Worm (Caenorhabditis elegans) whole organism, late embryonic: ENCODE data around the gene attf-5.

Experiments
- C08G9.2 ChIP-seq: sonication (generic microtip); optimal IDR thresholded peaks from 2 replicates; lab custom pipeline; 2016; ENCODE audit warnings: mild to moderate bottlenecking, missing genetic modification characterization, moderate library complexity, missing compliant biosample characterization
- C38D4.7 ChIP-seq: fragments of 200-800 bp; sonication (Bioruptor generic); optimal IDR thresholded peaks from 2 replicates; lab custom pipeline; 2018; ENCODE audit warnings: mild to moderate bottlenecking, missing genetic modification characterization, moderate library complexity, missing compliant biosample characterization
- F13H6.1 ChIP-seq: sonication (generic microtip); optimal IDR thresholded peaks from 2 replicates; lab custom pipeline; 2016; ENCODE audit warnings: missing genetic modification characterization, missing compliant biosample characterization
- K09A11.1 ChIP-seq: sonication (generic microtip); optimal IDR thresholded peaks from 2 replicates; lab custom pipeline; 2017; ENCODE audit warnings: antibody characterized with exemption, mild to moderate bottlenecking, missing genetic modification characterization, missing compliant biosample characterization; ENCODE audit not compliant: insufficient read depth
- T23F11.4 ChIP-seq: fragments of 200-800 bp; sonication (Bioruptor generic); optimal IDR thresholded peaks from 2 replicates; lab custom pipeline; 2018; ENCODE audit warnings: mild to moderate bottlenecking, missing genetic modification characterization, missing compliant biosample characterization
- Y22D7AL.16 ChIP-seq: sonication (generic microtip); optimal IDR thresholded peaks from 2 replicates; lab custom pipeline; 2016; ENCODE audit warnings: missing genetic modification characterization, missing compliant biosample characterization
- ahr-1 ChIP-seq: sonication (generic microtip); optimal IDR thresholded peaks from 2 replicates; lab custom pipeline; 2016; ENCODE audit warnings: missing genetic modification characterization, missing compliant biosample characterization
- ceh-14 ChIP-seq: sonication (generic microtip); optimal IDR thresholded peaks from 2 replicates; lab custom pipeline; 2016; ENCODE audit warnings: missing genotype, missing genetic modification characterization, missing compliant biosample characterization
- ceh-18 ChIP-seq: sonication (generic microtip); optimal IDR thresholded peaks from 2 replicates; lab custom pipeline; 2016; ENCODE audit warnings: missing genetic modification characterization, missing compliant biosample characterization
- ceh-19 ChIP-seq: fragments of 200-800 bp; sonication (Bioruptor generic); optimal IDR thresholded peaks from 2 replicates; lab custom pipeline; 2018; ENCODE audit warnings: mild to moderate bottlenecking, missing genetic modification characterization, missing compliant biosample characterization
- ceh-2 ChIP-seq: sonication (generic microtip); optimal IDR thresholded peaks from 2 replicates; lab custom pipeline; 2016; ENCODE audit warnings: missing genotype, missing genetic modification characterization, missing compliant biosample characterization
- ceh-22 ChIP-seq: sonication (generic microtip); optimal IDR thresholded peaks from 2 replicates; lab custom pipeline; 2017; ENCODE audit warnings: missing biosample characterization, missing genetic modification characterization
- ceh-24 ChIP-seq: sonication (generic microtip); optimal IDR thresholded peaks from 2 replicates; lab custom pipeline; 2016; ENCODE audit warnings: mild to moderate bottlenecking, missing genetic modification characterization, missing compliant biosample characterization
- ceh-34 ChIP-seq: sonication (generic microtip); optimal IDR thresholded peaks from 2 replicates; lab custom pipeline; 2016; ENCODE audit warnings: mild to moderate bottlenecking, missing genetic modification characterization, missing compliant biosample characterization
- ceh-45 ChIP-seq: fragments of 200-800 bp; sonication (Bioruptor generic); IDR thresholded peaks from 2 replicates; pipeline ENCODE4 v1.3.6; 2022; ENCODE audit warnings: missing genetic modification reagents, missing genetic modification characterization, missing compliant biosample characterization
- ceh-6 ChIP-seq: fragments of 200-800 bp; sonication (Bioruptor generic); optimal IDR thresholded peaks from 2 replicates; lab custom pipeline; 2018; ENCODE audit warnings: mild to moderate bottlenecking, missing genetic modification characterization, missing compliant biosample characterization
- che-1 ChIP-seq: sonication (generic microtip); optimal IDR thresholded peaks from 2 replicates; lab custom pipeline; 2016; ENCODE audit warnings: mild to moderate bottlenecking, missing genetic modification characterization, missing compliant biosample characterization
- dmd-4 ChIP-seq: sonication (generic microtip); optimal IDR thresholded peaks from 2 replicates; lab custom pipeline; 2016; ENCODE audit warnings: borderline replicate concordance, missing genetic modification characterization, missing compliant biosample characterization
- dve-1 ChIP-seq: sonication (generic microtip); optimal IDR thresholded peaks from 2 replicates; lab custom pipeline; 2017; ENCODE audit warnings: antibody characterized with exemption, mild to moderate bottlenecking, missing genetic modification characterization, missing compliant biosample characterization
- elt-4 ChIP-seq: sonication (generic microtip); optimal IDR thresholded peaks from 2 replicates; lab custom pipeline; 2016; ENCODE audit warnings: missing genetic modification characterization, missing compliant biosample characterization
- ets-4 ChIP-seq: sonication (generic microtip); optimal IDR thresholded peaks from 2 replicates; lab custom pipeline; 2016; ENCODE audit warnings: missing genetic modification characterization, missing compliant biosample characterization
- eyg-1 ChIP-seq: sonication (generic microtip); optimal IDR thresholded peaks from 2 replicates; lab custom pipeline; 2016; ENCODE audit warnings: missing genotype, missing genetic modification characterization, missing compliant biosample characterization
- fax-1 ChIP-seq: sonication (generic microtip); optimal IDR thresholded peaks from 2 replicates; lab custom pipeline; 2016; ENCODE audit warnings: missing genotype, missing genetic modification characterization, missing compliant biosample characterization
- fkh-10 ChIP-seq: fragments of 150-350 bp; optimal IDR thresholded peaks from 2 replicates; lab custom pipeline; 2014; ENCODE audit warnings: missing biosample characterization, missing genetic modification reagents, missing genetic modification characterization
- fkh-6 ChIP-seq: sonication (generic microtip); optimal IDR thresholded peaks from 2 replicates; lab custom pipeline; 2016; ENCODE audit warnings: missing genetic modification characterization, missing compliant biosample characterization
- gmeb-2 ChIP-seq: sonication (generic microtip); optimal IDR thresholded peaks from 2 replicates; lab custom pipeline; 2016; ENCODE audit warnings: missing genetic modification characterization, inconsistent platforms, missing compliant biosample characterization
- hlh-30 ChIP-seq: sonication (generic microtip); optimal IDR thresholded peaks from 2 replicates; lab custom pipeline; 2017; ENCODE audit warnings: antibody characterized with exemption, missing genetic modification characterization, missing compliant biosample characterization; ENCODE audit not compliant: insufficient read depth
- hlh-6 ChIP-seq: sonication (generic microtip); optimal IDR thresholded peaks from 2 replicates; lab custom pipeline; 2016; ENCODE audit warnings: missing genotype, missing genetic modification characterization, missing compliant biosample characterization
- hlh-8 ChIP-seq: sonication (generic microtip); optimal IDR thresholded peaks from 2 replicates; lab custom pipeline; 2016; ENCODE audit warnings: missing genotype, missing genetic modification characterization, missing compliant biosample characterization
- lim-6 ChIP-seq: sonication (generic microtip); optimal IDR thresholded peaks from 2 replicates; lab custom pipeline; 2016; ENCODE audit warnings: missing genetic modification characterization, missing compliant biosample characterization
- lin-11 ChIP-seq: fragments of 200-800 bp; sonication (Bioruptor generic); optimal IDR thresholded peaks from 2 replicates; lab custom pipeline; 2018; ENCODE audit warnings: mild to moderate bottlenecking, missing genetic modification characterization, missing compliant biosample characterization
- madf-2 ChIP-seq: sonication (generic microtip); optimal IDR thresholded peaks from 2 replicates; lab custom pipeline; 2017; ENCODE audit warnings: missing genetic modification characterization, missing compliant biosample characterization
- mec-3 ChIP-seq: sonication (generic microtip); optimal IDR thresholded peaks from 2 replicates; lab custom pipeline; 2016; ENCODE audit warnings: borderline replicate concordance, missing genetic modification characterization, missing compliant biosample characterization
- nfya-1 ChIP-seq: sonication (generic microtip); optimal IDR thresholded peaks from 2 replicates; lab custom pipeline; 2017; ENCODE audit warnings: missing genetic modification characterization, mild to moderate bottlenecking, missing compliant biosample characterization, antibody characterized with exemption, moderate library complexity
- nhr-11 ChIP-seq: fragments of 150-350 bp; optimal IDR thresholded peaks from 2 replicates; lab custom pipeline; 2014; ENCODE audit warnings: missing biosample characterization, missing genetic modification characterization
- npax-4 ChIP-seq: sonication (generic microtip); optimal IDR thresholded peaks from 2 replicates; lab custom pipeline; 2016; ENCODE audit warnings: missing genetic modification characterization, missing compliant biosample characterization
- odd-2 ChIP-seq: sonication (generic microtip); optimal IDR thresholded peaks from 2 replicates; lab custom pipeline; 2017; ENCODE audit warnings: antibody characterized with exemption, mild to moderate bottlenecking, missing genetic modification characterization, missing compliant biosample characterization
- pat-9 ChIP-seq: fragments of 200-800 bp; sonication (Bioruptor generic); optimal IDR thresholded peaks from 2 replicates; lab custom pipeline; 2018; ENCODE audit warnings: mild to moderate bottlenecking, missing genetic modification characterization, moderate library complexity, missing compliant biosample characterization
- pha-2 ChIP-seq: sonication (generic microtip); optimal IDR thresholded peaks from 2 replicates; lab custom pipeline; 2017; ENCODE audit warnings: mild to moderate bottlenecking, missing genetic modification characterization, missing compliant biosample characterization
- pha-4 ChIP-seq: fragments of 150-350 bp; optimal IDR thresholded peaks from 2 replicates; lab custom pipeline; 2018; ENCODE audit warnings: missing biosample characterization, missing genetic modification reagents, missing genetic modification characterization
- pros-1 ChIP-seq: fragments of 150-350 bp; optimal IDR thresholded peaks from 2 replicates; lab custom pipeline; 2014; ENCODE audit warnings: missing biosample characterization, missing genetic modification reagents, missing genetic modification characterization
- sdc-2 ChIP-seq: sonication (generic microtip); optimal IDR thresholded peaks from 2 replicates; lab custom pipeline; 2016; ENCODE audit warnings: missing genotype, missing genetic modification characterization, missing compliant biosample characterization
- sox-2 ChIP-seq: fragments of 200-800 bp; sonication (Bioruptor generic); IDR thresholded peaks from 2 replicates; pipeline ENCODE4 v1.3.6; 2022; ENCODE audit warnings: missing genetic modification reagents, missing genetic modification characterization, missing compliant biosample characterization
- sox-4 ChIP-seq: sonication (generic microtip); optimal IDR thresholded peaks from 2 replicates; lab custom pipeline; 2017; ENCODE audit warnings: mild to moderate bottlenecking, missing genetic modification characterization, inconsistent platforms, missing compliant biosample characterization
- tbx-7 ChIP-seq: sonication (generic microtip); optimal IDR thresholded peaks from 2 replicates; lab custom pipeline; 2016; ENCODE audit warnings: missing genotype, missing genetic modification characterization, missing compliant biosample characterization
- ttx-3 ChIP-seq: sonication (generic microtip); optimal IDR thresholded peaks from 2 replicates; lab custom pipeline; 2016; ENCODE audit warnings: missing genetic modification reagents, missing genetic modification characterization, missing compliant biosample characterization
- unc-3 ChIP-seq, 2 experiments: fragments of 200-800 bp in 1 of 2; sonication (Bioruptor generic) in 1 of 2; sonication (generic microtip) in 1 of 2; conservative IDR thresholded peaks in 1 of 2; optimal IDR thresholded peaks in 1 of 2; 2 replicates each; pipeline versions ENCODE4 v1.3.6 to Lab custom; 2016 to 2022; ENCODE audit warnings: missing compliant biosample characterization in 2 of 2, missing genetic modification characterization in 2 of 2, missing genetic modification reagents in 1 of 2
- unc-86 ChIP-seq: sonication (generic microtip); optimal IDR thresholded peaks from 2 replicates; lab custom pipeline; 2016; ENCODE audit warnings: missing genetic modification characterization, missing compliant biosample characterization
- zip-5 ChIP-seq: sonication (generic microtip); optimal IDR thresholded peaks from 2 replicates; lab custom pipeline; 2016; ENCODE audit warnings: missing genetic modification characterization, missing compliant biosample characterization
- ztf-16 ChIP-seq: sonication (generic microtip); optimal IDR thresholded peaks from 2 replicates; lab custom pipeline; 2017; ENCODE audit warnings: missing genetic modification characterization, missing compliant biosample characterization

attf-5 gene

ce11 chrX:806515-806914 lies 18.4 kb downstream of the attf-5 start (continued):
- TF ChIP-seq ets-4 (tag; lab: Kevin White, UChicago) (peak; percentile 66), ceh-34 (tag; lab: Kevin White, UChicago) (peak; percentile 95), fkh-10 (GFP tag; lab: Kevin White, UChicago) (peak; percentile 26), ceh-6 (GFP tag; lab: Kevin White, UChicago) (peak; percentile 40), ceh-24 (tag; lab: Kevin White, UChicago) (no peak), ceh-14 (tag; lab: Kevin White, UChicago) (peak; percentile 71), madf-2 (tag; lab: Kevin White, UChicago) (peak; percentile 46), mec-3 (tag; lab: Kevin White, UChicago) (no peak), unc-3 (GFP tag; conservative IDR thresholded peaks at IDR 0.05; lab: Robert Waterston, UW) (peak; percentile 66), unc-3 (tag; optimal IDR thresholded peaks at IDR 0.05; lab: Kevin White, UChicago) (peak; percentile 74), hlh-8 (tag; lab: Kevin White, UChicago) (peak; percentile 67), ceh-2 (tag; lab: Kevin White, UChicago) (peak; percentile 91), fax-1 (tag; lab: Kevin White, UChicago) (peak; percentile 36), C38D4.7 (GFP tag; lab: Kevin White, UChicago) (no peak), zip-5 (tag; lab: Kevin White, UChicago) (peak; percentile 34), C08G9.2 (tag; lab: Kevin White, UChicago) (peak; percentile 57), sox-2 (GFP tag; lab: Robert Waterston, UW) (peak; percentile 74), odd-2 (tag; lab: Kevin White, UChicago) (no peak), Y22D7AL.16 (tag; lab: Kevin White, UChicago) (no peak), ceh-19 (GFP tag; lab: Kevin White, UChicago) (peak; percentile 78), npax-4 (tag; lab: Kevin White, UChicago) (no peak), gmeb-2 (peak; percentile 41), ceh-22 (no peak), nhr-11 (tag; lab: Kevin White, UChicago) (no peak), lin-11 (tag; lab: Kevin White, UChicago) (peak; percentile 8), ttx-3 (tag; lab: Kevin White, UChicago) (peak; percentile 67), pha-4 (tag; lab: Kevin White, UChicago) (no peak), F13H6.1 (tag; lab: Kevin White, UChicago) (peak; percentile 47), ahr-1 (tag; lab: Kevin White, UChicago) (peak; percentile 68), tbx-7 (tag; lab: Kevin White, UChicago) (peak; percentile 54), ceh-18 (tag; lab: Kevin White, UChicago) (peak; percentile 97), pros-1 (peak; percentile 80), fkh-6 (tag; lab: Kevin White, UChicago) (peak; percentile 18), dve-1 (tag; lab: Kevin White, UChicago) (peak; percentile 96), che-1 (tag; lab: Kevin White, UChicago) (no peak), hlh-30 (peak; percentile 72), hlh-6 (tag; lab: Kevin White, UChicago) (no peak), nfya-1 (peak; percentile 95), ztf-16 (peak; percentile 86), K09A11.1 (peak; percentile 84), sdc-2 (tag; lab: Kevin White, UChicago) (peak; percentile 100), ceh-45 (peak; percentile 74; the same call in 1 of the 2 replicates), pat-9 (tag; lab: Kevin White, UChicago) (peak; percentile 38), lim-6 (tag; lab: Kevin White, UChicago) (no peak), unc-86 (tag; lab: Kevin White, UChicago) (peak; percentile 92), eyg-1 (peak; percentile 75), elt-4 (no peak), pha-2 (tag; lab: Kevin White, UChicago) (peak; percentile 64), sox-4 (tag; lab: Kevin White, UChicago) (peak; percentile 49), T23F11.4 (GFP tag; lab: Kevin White, UChicago) (peak; percentile 19), dmd-4 (tag; lab: Kevin White, UChicago) (peak; percentile 57)
